Worm (Caenorhabditis elegans) whole organism, early embryonic: Measurements from ENCODE around the gene C02C6.14.

Source experiments
- B0310.2 ChIP-seq: sonication (generic microtip); optimal IDR thresholded peaks from 2 replicates; lab custom pipeline; 2016; ENCODE audit warnings: mild to moderate bottlenecking, missing genetic modification characterization, missing compliant biosample characterization
- F13C5.2 ChIP-seq: sonication (generic microtip); optimal IDR thresholded peaks from 2 replicates; lab custom pipeline; 2017; ENCODE audit warnings: mild to moderate bottlenecking, missing genetic modification characterization, inconsistent platforms, missing compliant biosample characterization
- aly-1 ChIP-seq: sonication (generic microtip); optimal IDR thresholded peaks from 2 replicates; lab custom pipeline; 2016; ENCODE audit warnings: missing genetic modification characterization, missing compliant biosample characterization
- ama-1 ChIP-seq: fragments of 150-350 bp; optimal IDR thresholded peaks from 2 replicates; lab custom pipeline; 2014
- ceh-13 ChIP-seq: fragments of 200-800 bp; sonication (Bioruptor generic); optimal IDR thresholded peaks from 2 replicates; lab custom pipeline; 2018; ENCODE audit warnings: mild to moderate bottlenecking, missing genetic modification characterization, missing compliant biosample characterization
- ceh-36 ChIP-seq: sonication (generic microtip); optimal IDR thresholded peaks from 2 replicates; lab custom pipeline; 2016; ENCODE audit warnings: missing genetic modification characterization, inconsistent platforms, missing compliant biosample characterization
- ets-7 ChIP-seq: sonication (generic microtip); optimal IDR thresholded peaks from 2 replicates; lab custom pipeline; 2016; ENCODE audit warnings: missing genotype, missing genetic modification characterization, missing compliant biosample characterization
- flt-1 ChIP-seq: fragments of 200-800 bp; sonication (Bioruptor generic); IDR thresholded peaks from 2 replicates; pipeline ENCODE4 v1.3.6; 2022; ENCODE audit warnings: missing genetic modification characterization, missing compliant biosample characterization
- hmbx-1 ChIP-seq: sonication (generic microtip); optimal IDR thresholded peaks from 2 replicates; lab custom pipeline; 2016; ENCODE audit warnings: mild to moderate bottlenecking, missing genetic modification characterization, missing compliant biosample characterization
- hmg-4 ChIP-seq: fragments of 200-800 bp; sonication (Bioruptor generic); optimal IDR thresholded peaks from 2 replicates; lab custom pipeline; 2018; ENCODE audit warnings: mild to moderate bottlenecking, missing genetic modification characterization, missing compliant biosample characterization
- hnd-1 ChIP-seq: sonication (generic microtip); optimal IDR thresholded peaks from 2 replicates; lab custom pipeline; 2016; ENCODE audit warnings: missing genetic modification characterization, missing compliant biosample characterization
- pes-1 ChIP-seq: fragments of 200-800 bp; sonication (Bioruptor generic); IDR thresholded peaks from 2 replicates; pipeline ENCODE4 v1.3.6; 2022; ENCODE audit warnings: missing genetic modification reagents, missing genetic modification characterization, missing compliant biosample characterization
- scrt-1 ChIP-seq: fragments of 200-800 bp; sonication (Bioruptor generic); IDR thresholded peaks from 2 replicates; pipeline ENCODE4 v1.3.6; 2022; ENCODE audit warnings: missing genetic modification characterization, missing compliant biosample characterization
- sea-1 ChIP-seq: fragments of 200-800 bp; sonication (Bioruptor generic); conservative IDR thresholded peaks from 2 replicates; pipeline ENCODE4 v1.3.6; 2022; ENCODE audit warnings: missing genetic modification characterization, missing compliant biosample characterization
- tbx-11 ChIP-seq: fragments of 200-800 bp; sonication (Bioruptor generic); IDR thresholded peaks from 2 replicates; pipeline ENCODE4 v1.3.6; 2022; ENCODE audit warnings: missing genetic modification characterization, missing compliant biosample characterization
- tbx-37 ChIP-seq: fragments of 200-800 bp; sonication (Bioruptor generic); conservative IDR thresholded peaks from 2 replicates; pipeline ENCODE4 v1.3.6; 2022; ENCODE audit warnings: missing genetic modification reagents, missing genetic modification characterization, missing compliant biosample characterization
- tra-4 ChIP-seq: sonication (generic microtip); optimal IDR thresholded peaks from 2 replicates; lab custom pipeline; 2017; ENCODE audit warnings: missing genetic modification characterization, missing compliant biosample characterization

C02C6.14 gene

DNA sequence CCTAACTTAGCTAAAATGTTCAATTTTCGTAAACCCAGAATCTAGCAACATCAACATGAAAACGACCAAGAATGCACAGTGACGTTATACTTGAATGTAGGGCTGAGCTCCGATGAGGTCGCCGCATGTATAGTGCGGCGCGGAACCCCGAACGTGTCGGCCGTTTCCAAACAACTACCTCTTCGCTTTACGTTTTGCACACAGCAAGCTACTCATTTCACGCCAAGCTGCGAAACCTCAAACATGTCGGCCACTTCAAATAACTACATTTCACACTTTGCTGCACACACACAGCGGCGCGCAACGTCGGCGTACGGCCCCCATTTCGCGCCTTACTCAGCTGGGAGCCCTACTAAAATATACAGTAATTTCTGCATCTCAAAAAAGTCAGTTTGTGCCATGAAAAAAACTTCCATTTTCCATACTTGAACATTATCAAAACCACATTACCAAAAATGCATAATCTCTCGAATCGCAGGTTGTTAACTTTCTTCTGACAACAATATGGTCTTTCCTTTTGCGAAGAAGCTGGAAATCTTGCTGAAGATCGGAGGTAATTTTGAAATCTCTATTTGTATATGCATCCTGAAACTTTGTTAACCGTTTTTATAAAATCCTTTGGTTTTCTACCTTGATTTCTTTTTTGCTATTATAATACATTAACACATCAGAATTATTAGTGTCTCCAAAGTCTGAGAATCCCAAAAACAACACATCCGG lies 34.9 kb upstream of the C02C6.14 start, which contains the start of gene H13N06.7:
Gene H13N06.7, plus strand, starts transcription at position 670 of the 720 bp plus-strand sequence.
- TF ChIP-seq ets-7 (tag; lab: Kevin White, UChicago) (no peak), scrt-1 (no peak), sea-1 (no peak), tra-4 (no peak), ceh-13 (GFP tag; lab: Kevin White, UChicago) (no peak), ceh-36 (tag; lab: Kevin White, UChicago) (no peak), F13C5.2 (tag; lab: Kevin White, UChicago) (no peak), ama-1 (lab: Kevin White, UChicago) (no peak), hmg-4 (no peak), hmbx-1 (tag; lab: Kevin White, UChicago) (no peak)

ce11 chrX:15504795-15505194 lies 32.7 kb upstream of the C02C6.14 start, which contains the start of gene tbh-1:
tbh-1 (minus strand) TSS chrX:15504895.
- TF ChIP-seq tra-4 (no peak), ama-1 (lab: Kevin White, UChicago) (no peak), hnd-1 (no peak), ceh-36 (tag; lab: Kevin White, UChicago) (no peak), hmg-4 (no peak), sea-1 (no peak), ceh-13 (GFP tag; lab: Kevin White, UChicago) (no peak), ets-7 (tag; lab: Kevin White, UChicago) (no peak), hmbx-1 (tag; lab: Kevin White, UChicago) (no peak), tbx-37 (GFP tag; lab: Robert Waterston, UW) (no peak), pes-1 (GFP tag; lab: Robert Waterston, UW) (no peak), aly-1 (no peak), tbx-11 (GFP tag; lab: Robert Waterston, UW) (no peak), scrt-1 (no peak), F13C5.2 (tag; lab: Kevin White, UChicago) (no peak), B0310.2 (no peak)

- TF ChIP-seq ceh-13 (GFP tag; lab: Kevin White, UChicago) (no peak), hmbx-1 (tag; lab: Kevin White, UChicago) (no peak), hmg-4 (peak; percentile 9), scrt-1 (no peak), F13C5.2 (tag; lab: Kevin White, UChicago) (no peak)
These were observed 29.6 kb upstream of the C02C6.14 start, which contains the start of gene zipt-7.2 for ce11 chrX:15507830-15508347. zipt-7.2 (minus strand) TSS chrX:15507880.

DNA sequence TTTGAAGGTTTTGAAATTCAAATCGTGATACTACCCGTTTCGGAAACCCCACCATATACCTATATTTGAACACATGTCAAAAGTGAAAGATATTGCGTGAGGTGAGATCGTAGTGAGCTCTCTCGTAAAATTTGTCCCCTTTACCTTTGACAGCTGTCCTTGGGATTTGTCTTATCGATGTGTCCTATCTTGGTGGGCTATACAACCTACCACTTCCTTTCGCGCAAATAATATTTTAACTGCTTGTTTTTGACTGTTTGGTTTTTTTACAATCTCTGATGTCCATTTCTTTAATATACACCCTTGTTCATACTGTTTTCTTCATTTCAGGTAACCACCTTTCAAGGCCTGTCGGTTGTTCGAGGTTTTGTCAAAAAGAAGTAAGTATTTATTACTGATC lies 27.8 kb upstream of the C02C6.14 start, which contains the start of gene eat-20:
Gene eat-20, plus strand, starts transcription at position 331 of the 400 bp plus-strand sequence.
- TF ChIP-seq hmbx-1 (tag; lab: Kevin White, UChicago): no peak
- no peak for TF ChIP-seq ets-7 (tag; lab: Kevin White, UChicago)
- no peak for TF ChIP-seq pes-1 (GFP tag; lab: Robert Waterston, UW)

DNA sequence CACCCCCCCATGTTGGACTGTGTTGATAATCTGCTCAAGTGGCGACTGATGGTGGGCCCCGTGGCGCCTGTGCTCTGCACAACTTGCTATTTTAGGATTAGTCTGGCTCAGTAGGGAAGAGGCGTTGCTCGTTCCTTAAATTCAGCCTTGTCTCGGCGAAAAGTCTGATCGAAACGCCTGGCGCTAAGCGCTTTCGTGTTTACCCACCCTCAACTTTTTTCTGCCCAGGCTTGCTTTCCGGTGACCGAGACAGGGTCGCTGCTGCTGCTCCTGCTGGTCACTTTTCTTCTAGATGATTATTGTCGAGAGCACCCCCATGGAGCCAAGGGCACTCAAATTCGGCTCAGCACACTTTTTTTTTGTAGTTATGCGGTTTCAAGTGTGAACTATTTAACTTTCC lies 22.9 kb upstream of the C02C6.14 start:
- TF ChIP-seq hmbx-1 (tag; lab: Kevin White, UChicago) (no peak), tra-4 (no peak), tbx-37 (GFP tag; lab: Robert Waterston, UW) (no peak), aly-1 (no peak), pes-1 (GFP tag; lab: Robert Waterston, UW) (no peak), flt-1 (no peak), ets-7 (tag; lab: Kevin White, UChicago) (no peak), B0310.2 (no peak), sea-1 (no peak), F13C5.2 (tag; lab: Kevin White, UChicago) (no peak), hmg-4 (no peak), tbx-11 (GFP tag; lab: Robert Waterston, UW) (no peak)

DNA sequence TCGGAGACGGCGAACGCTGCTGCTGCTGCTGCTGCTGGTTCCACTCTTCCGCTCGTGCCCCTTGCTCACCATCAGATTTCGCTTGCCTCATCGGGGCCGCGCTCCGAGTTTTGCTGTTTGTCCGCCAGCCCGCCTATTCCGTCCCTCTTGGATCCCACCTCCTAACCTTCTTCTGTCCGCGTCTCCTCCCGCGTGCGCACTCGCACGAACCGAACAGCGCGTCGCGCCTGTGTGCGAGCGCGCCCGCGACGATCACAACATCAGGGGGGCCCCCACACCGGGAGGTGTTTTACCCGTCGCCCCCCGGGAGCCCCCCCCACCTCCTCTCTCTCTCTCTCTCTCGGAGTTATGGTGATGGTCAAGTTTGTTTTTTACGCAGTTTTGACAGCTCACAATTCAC lies 21.7 kb upstream of the C02C6.14 start:
- TF ChIP-seq pes-1 (GFP tag; lab: Robert Waterston, UW) (0 out of 2 replicates have a peak, but pooled peaks have one; percentile 56), hnd-1 (no peak)

DNA sequence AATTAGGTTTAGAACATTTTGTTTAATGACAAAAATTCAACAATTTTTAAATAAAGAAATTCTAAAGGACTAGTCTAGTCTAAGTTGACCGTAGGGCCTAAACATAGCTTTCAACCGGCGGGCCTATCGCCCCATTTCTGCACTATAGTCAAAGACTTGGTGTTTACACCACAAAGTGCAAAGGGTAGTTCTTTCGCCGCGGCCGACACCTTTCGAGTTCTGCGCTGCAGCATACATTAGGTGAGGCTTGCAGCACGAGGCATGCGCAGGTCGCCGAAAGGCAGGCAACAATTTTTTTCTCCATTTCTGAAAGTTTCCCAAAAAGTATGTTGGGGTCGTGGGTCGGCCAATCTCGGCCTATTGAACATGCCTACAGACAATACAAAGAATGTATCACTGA lies 9.0 kb upstream of the C02C6.14 start:
- no peak for TF ChIP-seq ceh-13 (GFP tag; lab: Kevin White, UChicago)
- no peak for TF ChIP-seq tbx-11 (GFP tag; lab: Robert Waterston, UW)
- TF ChIP-seq B0310.2: no peak

ce11 chrX:15533260-15533659 lies 4.2 kb upstream of the C02C6.14 start:
- TF ChIP-seq ceh-13 (GFP tag; lab: Kevin White, UChicago): no peak
- TF ChIP-seq aly-1: no peak
- TF ChIP-seq hmbx-1 (tag; lab: Kevin White, UChicago): no peak
- TF ChIP-seq pes-1 (GFP tag; lab: Robert Waterston, UW): no peak
- no peak for TF ChIP-seq tbx-11 (GFP tag; lab: Robert Waterston, UW)
- no peak for TF ChIP-seq hmg-4
- no peak for TF ChIP-seq tra-4
- TF ChIP-seq ceh-36 (tag; lab: Kevin White, UChicago): no peak
- TF ChIP-seq flt-1: no peak
- TF ChIP-seq ets-7 (tag; lab: Kevin White, UChicago): no peak
- TF ChIP-seq F13C5.2 (tag; lab: Kevin White, UChicago): no peak
- no peak for TF ChIP-seq ama-1 (lab: Kevin White, UChicago)
- TF ChIP-seq scrt-1: no peak
- TF ChIP-seq sea-1: no peak
- TF ChIP-seq hnd-1: no peak
